Fruit fly (Drosophila melanogaster) whole organism, adult: ENCODE data around the gene CG32982.
A peak's percentile ranks its signal among the peaks of the same experiment; 100 is the strongest.

ENCODE experiments used
- CG11617 ChIP-seq: fragments of 200-800 bp; sonication (Bioruptor generic); optimal IDR thresholded peaks from 2 replicates; lab custom pipeline; 2017; ENCODE audit warnings: mild to moderate bottlenecking, missing biosample characterization, missing genetic modification reagents, missing genetic modification characterization
- CG12768 ChIP-seq: fragments of 200-800 bp; sonication (Bioruptor generic); optimal IDR thresholded peaks from 2 replicates; lab custom pipeline; 2017; ENCODE audit warnings: missing biosample characterization, missing genetic modification characterization, mild to moderate bottlenecking, moderate library complexity, missing genetic modification reagents
- CG14711 ChIP-seq: fragments of 200-800 bp; sonication (Bioruptor generic); optimal IDR thresholded peaks from 2 replicates; lab custom pipeline; 2018; ENCODE audit warnings: missing biosample characterization, mild to moderate bottlenecking, missing genetic modification characterization, moderate library complexity
- CG1620 ChIP-seq: fragments of 200-800 bp; sonication (Bioruptor generic); optimal IDR thresholded peaks from 2 replicates; lab custom pipeline; 2016; ENCODE audit warnings: missing biosample characterization, missing genetic modification characterization
- CG33017 ChIP-seq: fragments of 200-800 bp; sonication (Bioruptor generic); optimal IDR thresholded peaks from 2 replicates; lab custom pipeline; 2018; ENCODE audit warnings: missing biosample characterization, mild to moderate bottlenecking, missing genetic modification characterization, moderate library complexity
- CG5204 ChIP-seq: fragments of 200-800 bp; sonication (Bioruptor generic); optimal IDR thresholded peaks from 2 replicates; lab custom pipeline; 2016; ENCODE audit warnings: missing biosample characterization, missing genetic modification characterization
- CG7045 ChIP-seq: fragments of 200-800 bp; sonication (Bioruptor generic); optimal IDR thresholded peaks from 2 replicates; lab custom pipeline; 2017; ENCODE audit warnings: missing biosample characterization, mild to moderate bottlenecking, missing genetic modification characterization
- CG7101 ChIP-seq: fragments of 200-800 bp; sonication (Bioruptor generic); optimal IDR thresholded peaks from 2 replicates; lab custom pipeline; 2018; ENCODE audit warnings: missing biosample characterization, mild to moderate bottlenecking, missing genetic modification characterization, moderate library complexity
- Clk ChIP-seq: fragments of 200-800 bp; sonication (Bioruptor generic); optimal IDR thresholded peaks from 2 replicates; lab custom pipeline; 2017; ENCODE audit warnings: missing biosample characterization, missing genetic modification characterization
- Crg-1 ChIP-seq: fragments of 200-800 bp; sonication (Bioruptor generic); optimal IDR thresholded peaks from 2 replicates; lab custom pipeline; 2016; ENCODE audit warnings: missing biosample characterization, missing genetic modification characterization
- Hr96 ChIP-seq: fragments of 200-800 bp; sonication (Bioruptor generic); optimal IDR thresholded peaks from 2 replicates; lab custom pipeline; 2016; ENCODE audit warnings: missing biosample characterization, missing genetic modification characterization
- Mnt ChIP-seq: fragments of 200-800 bp; sonication (Bioruptor generic); optimal IDR thresholded peaks from 2 replicates; lab custom pipeline; 2016; ENCODE audit warnings: missing biosample characterization, mild to moderate bottlenecking, missing genetic modification characterization
- bab1 ChIP-seq: fragments of 200-800 bp; sonication (Bioruptor generic); optimal IDR thresholded peaks from 3 replicates; lab custom pipeline; 2019; ENCODE audit warnings: missing biosample characterization, mild to moderate bottlenecking, missing genetic modification characterization, moderate library complexity
- cic ChIP-seq: fragments of 200-800 bp; sonication (Bioruptor generic); optimal IDR thresholded peaks from 2 replicates; lab custom pipeline; 2017; ENCODE audit warnings: missing biosample characterization, mild to moderate bottlenecking, missing genetic modification characterization, moderate library complexity
- cnc ChIP-seq, 2 experiments: fragments of >200 bp; optimal IDR thresholded peaks; 2 replicates each; lab custom pipeline; 2017
- kay ChIP-seq: fragments of 200-800 bp; sonication (Bioruptor generic); peaks from one replicate; lab custom pipeline; 2016; ENCODE audit warnings: missing biosample characterization, missing genetic modification characterization, borderline replicate concordance
- ovo ChIP-seq: fragments of 200-800 bp; sonication (Bioruptor generic); optimal IDR thresholded peaks from 2 replicates; lab custom pipeline; 2016; ENCODE audit warnings: missing biosample characterization, missing genetic modification characterization
- pad ChIP-seq: fragments of 200-800 bp; sonication (Bioruptor generic); optimal IDR thresholded peaks from 3 replicates; lab custom pipeline; 2017; ENCODE audit warnings: missing biosample characterization, missing genetic modification characterization, mild to moderate bottlenecking, moderate library complexity, missing genetic modification reagents
- tj ChIP-seq: fragments of 200-800 bp; sonication (Bioruptor generic); optimal IDR thresholded peaks from 3 replicates; lab custom pipeline; 2017; ENCODE audit warnings: missing biosample characterization, mild to moderate bottlenecking, missing genetic modification characterization, moderate library complexity
- toe ChIP-seq: fragments of 200-800 bp; sonication (Bioruptor generic); optimal IDR thresholded peaks from 2 replicates; lab custom pipeline; 2016; ENCODE audit warnings: missing biosample characterization, missing genetic modification characterization

The CG32982 gene

dm6 chr2L:9205133-9205615 lies 79.6 kb downstream of the CG32982 start:
- TF ChIP-seq CG7045 (GFP tag; lab: Kevin White, UChicago) (peak; percentile 72), bab1 (peak; percentile 98), CG5204 (no peak), pad (GFP tag; lab: Kevin White, UChicago) (peak; percentile 22), toe (GFP tag; lab: Kevin White, UChicago) (peak; percentile 86), ovo (GFP tag; lab: Kevin White, UChicago) (peak; percentile 79), cnc (optimal IDR thresholded peaks at IDR 0.05; lab: Kevin White, UChicago) (no peak), Clk (GFP tag; lab: Kevin White, UChicago) (peak; percentile 93), CG12768 (GFP tag; lab: Kevin White, UChicago) (peak; percentile 83), tj (GFP tag; lab: Kevin White, UChicago) (peak; percentile 82), CG33017 (peak; percentile 85), Mnt (GFP tag; lab: Kevin White, UChicago) (peak; percentile 63), CG14711 (tag; lab: Kevin White, UChicago) (peak; percentile 36), kay (GFP tag; lab: Kevin White, UChicago) (peak; percentile 99), CG1620 (no peak), cic (GFP tag; lab: Kevin White, UChicago) (peak; percentile 97), Crg-1 (GFP tag; lab: Kevin White, UChicago) (peak; percentile 34), CG7101 (peak; percentile 41), CG11617 (GFP tag; lab: Kevin White, UChicago) (peak; percentile 71), Hr96 (GFP tag; lab: Kevin White, UChicago) (peak; percentile 69)

dm6 chr2L:9206401-9206800 lies 80.9 kb downstream of the CG32982 start:
- TF ChIP-seq CG7045 (GFP tag; lab: Kevin White, UChicago) = no peak
- no peak for TF ChIP-seq cnc (optimal IDR thresholded peaks at IDR 0.05; lab: Kevin White, UChicago)

- TF ChIP-seq CG12768 (GFP tag; lab: Kevin White, UChicago) (no peak), CG1620 (no peak), kay (GFP tag; lab: Kevin White, UChicago) (no peak), Hr96 (GFP tag; lab: Kevin White, UChicago) (no peak), toe (GFP tag; lab: Kevin White, UChicago) (no peak), Clk (GFP tag; lab: Kevin White, UChicago) (no peak), CG7045 (GFP tag; lab: Kevin White, UChicago) (no peak), CG14711 (tag; lab: Kevin White, UChicago) (no peak), tj (GFP tag; lab: Kevin White, UChicago) (no peak), Mnt (GFP tag; lab: Kevin White, UChicago) (no peak), Crg-1 (GFP tag; lab: Kevin White, UChicago) (no peak), CG7101 (no peak), CG33017 (no peak), CG5204 (no peak), cic (GFP tag; lab: Kevin White, UChicago) (no peak), CG11617 (GFP tag; lab: Kevin White, UChicago) (no peak), pad (GFP tag; lab: Kevin White, UChicago) (no peak), bab1 (no peak), cnc (optimal IDR thresholded peaks at IDR 0.05; lab: Kevin White, UChicago) (no peak), ovo (GFP tag; lab: Kevin White, UChicago) (no peak)
Observed at dm6 chr2L:9207133-9207532, 81.6 kb downstream of the CG32982 start.

dm6 chr2L:9210864-9211701 lies 85.5 kb downstream of the CG32982 start:
- TF ChIP-seq pad (GFP tag; lab: Kevin White, UChicago) = no peak
- no peak for TF ChIP-seq cic (GFP tag; lab: Kevin White, UChicago)
- TF ChIP-seq CG1620 = no peak
- TF ChIP-seq CG14711 (tag; lab: Kevin White, UChicago) = peak; percentile 2
- TF ChIP-seq Hr96 (GFP tag; lab: Kevin White, UChicago) = no peak
- peak; percentile 35 for TF ChIP-seq CG7045 (GFP tag; lab: Kevin White, UChicago)
- no peak for TF ChIP-seq Crg-1 (GFP tag; lab: Kevin White, UChicago)
- TF ChIP-seq Mnt (GFP tag; lab: Kevin White, UChicago) = no peak
- no peak for TF ChIP-seq Clk (GFP tag; lab: Kevin White, UChicago)
- no peak for TF ChIP-seq tj (GFP tag; lab: Kevin White, UChicago)
- TF ChIP-seq CG11617 (GFP tag; lab: Kevin White, UChicago) = peak; percentile 37
- no peak for TF ChIP-seq toe (GFP tag; lab: Kevin White, UChicago)
- peak; percentile 8 for TF ChIP-seq CG12768 (GFP tag; lab: Kevin White, UChicago)
- no peak for TF ChIP-seq CG5204
- TF ChIP-seq bab1 = peak; percentile 24
- TF ChIP-seq CG7101 = peak; percentile 1
- TF ChIP-seq CG33017 = peak; percentile 19
- no peak for TF ChIP-seq ovo (GFP tag; lab: Kevin White, UChicago)
- TF ChIP-seq cnc (optimal IDR thresholded peaks at IDR 0.05; lab: Kevin White, UChicago) = no peak
- no peak for TF ChIP-seq kay (GFP tag; lab: Kevin White, UChicago)
